Fruit fly (Drosophila melanogaster) whole organism, prepupa: ENCODE results near the gene CG12054.

Source experiments
- CG11294 ChIP-seq: fragments of 200-800 bp; sonication (Bioruptor generic); IDR thresholded peaks from 2 replicates; pipeline ENCODE4 v1.3.6; 2022; ENCODE audit warnings: missing biosample characterization, missing genetic modification characterization
- CG11762 ChIP-seq: fragments of 200-800 bp; sonication (Bioruptor generic); optimal IDR thresholded peaks from 3 replicates; lab custom pipeline; 2016; ENCODE audit warnings: missing biosample characterization, missing genetic modification characterization; ENCODE audit not compliant: insufficient read depth
- CG15336 ChIP-seq: fragments of 200-800 bp; sonication (Bioruptor generic); IDR thresholded peaks from 2 replicates; pipeline ENCODE4 v1.3.6; 2022; ENCODE audit warnings: missing biosample characterization, missing genetic modification characterization
- CG16779 ChIP-seq: fragments of 200-800 bp; sonication (Bioruptor generic); optimal IDR thresholded peaks from 3 replicates; lab custom pipeline; 2017; ENCODE audit warnings: missing biosample characterization, mild to moderate bottlenecking, missing genetic modification characterization
- CG3032 ChIP-seq: fragments of 200-800 bp; optimal IDR thresholded peaks from 2 replicates; lab custom pipeline; 2019; ENCODE audit warnings: missing biosample characterization, mild to moderate bottlenecking, missing genetic modification characterization, moderate library complexity
- CG3919 ChIP-seq: fragments of 200-800 bp; sonication (Bioruptor generic); optimal IDR thresholded peaks from 3 replicates; lab custom pipeline; 2016; ENCODE audit warnings: missing biosample characterization, missing genetic modification characterization
- CG4318 ChIP-seq: fragments of 200-800 bp; sonication (Bioruptor generic); optimal IDR thresholded peaks from 3 replicates; lab custom pipeline; 2017; ENCODE audit warnings: missing biosample characterization, mild to moderate bottlenecking, missing genetic modification characterization
- CG6276 ChIP-seq: fragments of 200-800 bp; sonication (Bioruptor generic); optimal IDR thresholded peaks from 2 replicates; lab custom pipeline; 2017; ENCODE audit warnings: missing biosample characterization, mild to moderate bottlenecking, missing genetic modification characterization
- CG6792 ChIP-seq: fragments of 200-800 bp; sonication (Bioruptor generic); optimal IDR thresholded peaks from 3 replicates; lab custom pipeline; 2016; ENCODE audit warnings: missing biosample characterization, missing genetic modification characterization
- CG6808 ChIP-seq: fragments of 200-800 bp; sonication (Bioruptor generic); optimal IDR thresholded peaks from 3 replicates; lab custom pipeline; 2017; ENCODE audit warnings: missing biosample characterization, missing genetic modification characterization, mild to moderate bottlenecking, moderate library complexity, missing genetic modification reagents
- CG6854 ChIP-seq: fragments of 200-800 bp; sonication (Bioruptor generic); optimal IDR thresholded peaks from 2 replicates; lab custom pipeline; 2017; ENCODE audit warnings: missing biosample characterization, mild to moderate bottlenecking, missing genetic modification characterization
- CG7368 ChIP-seq: fragments of 200-800 bp; sonication (Bioruptor generic); optimal IDR thresholded peaks from 3 replicates; lab custom pipeline; 2016; ENCODE audit warnings: missing biosample characterization, missing genetic modification characterization
- CG8119 ChIP-seq: fragments of 200-800 bp; sonication (Bioruptor generic); IDR thresholded peaks from 3 replicates; pipeline ENCODE4 v1.3.6; 2022; ENCODE audit warnings: missing biosample characterization, missing genetic modification characterization
- CG8319 ChIP-seq: fragments of 200-800 bp; sonication (Bioruptor generic); optimal IDR thresholded peaks from 3 replicates; lab custom pipeline; 2016; ENCODE audit warnings: missing biosample characterization, missing genetic modification characterization
- Eip78C ChIP-seq: fragments of 200-800 bp; sonication (Bioruptor generic); peaks from one replicate; lab custom pipeline; 2016; ENCODE audit warnings: missing biosample characterization, missing genetic modification characterization
- Ets21C ChIP-seq: fragments of 200-800 bp; sonication (Bioruptor generic); optimal IDR thresholded peaks from 3 replicates; lab custom pipeline; 2016; ENCODE audit warnings: missing biosample characterization, missing genetic modification characterization
- Ets96B ChIP-seq: fragments of 200-800 bp; optimal IDR thresholded peaks from 2 replicates; lab custom pipeline; 2019; ENCODE audit warnings: missing biosample characterization, mild to moderate bottlenecking, missing genetic modification characterization, moderate library complexity
- Hr39 ChIP-seq: fragments of 200-800 bp; sonication (Bioruptor generic); optimal IDR thresholded peaks from 2 replicates; lab custom pipeline; 2016; ENCODE audit warnings: missing biosample characterization, missing genetic modification characterization
- Hr4 ChIP-seq: fragments of 200-800 bp; sonication (Bioruptor generic); optimal IDR thresholded peaks from 3 replicates; lab custom pipeline; 2016; ENCODE audit warnings: missing biosample characterization, missing genetic modification characterization
- Lpt ChIP-seq: fragments of 200-800 bp; sonication (Bioruptor generic); optimal IDR thresholded peaks from 3 replicates; lab custom pipeline; 2016; ENCODE audit warnings: missing biosample characterization, missing genetic modification characterization
- Smox ChIP-seq: fragments of 200-800 bp; sonication (Bioruptor generic); optimal IDR thresholded peaks from 3 replicates; lab custom pipeline; 2016; ENCODE audit warnings: missing biosample characterization, missing genetic modification characterization
- Sox102F ChIP-seq: fragments of 200-800 bp; sonication (Bioruptor generic); optimal IDR thresholded peaks from 2 replicates; lab custom pipeline; 2016; ENCODE audit warnings: missing biosample characterization, mild to moderate bottlenecking, missing genetic modification characterization
- Sox15 ChIP-seq: fragments of 200-800 bp; sonication (Bioruptor generic); optimal IDR thresholded peaks from 3 replicates; lab custom pipeline; 2016; ENCODE audit warnings: missing biosample characterization, missing genetic modification characterization
- achi ChIP-seq: fragments of 200-800 bp; sonication (Bioruptor generic); optimal IDR thresholded peaks from 3 replicates; lab custom pipeline; 2016; ENCODE audit warnings: missing biosample characterization, missing genetic modification characterization
- dac ChIP-seq: fragments of 200-800 bp; sonication (Bioruptor generic); optimal IDR thresholded peaks from 2 replicates; lab custom pipeline; 2017; ENCODE audit warnings: missing biosample characterization, mild to moderate bottlenecking, missing genetic modification characterization
- eg ChIP-seq: fragments of 200-800 bp; sonication (Bioruptor generic); IDR thresholded peaks from 3 replicates; pipeline ENCODE4 v1.3.6; 2022; ENCODE audit warnings: missing biosample characterization, missing genetic modification characterization
- fd59A ChIP-seq: fragments of 200-800 bp; sonication (Bioruptor generic); optimal IDR thresholded peaks from 2 replicates; lab custom pipeline; 2017; ENCODE audit warnings: missing biosample characterization, mild to moderate bottlenecking, missing genetic modification characterization, missing genetic modification reagents
- fkh ChIP-seq: fragments of 200-800 bp; sonication (Bioruptor generic); optimal IDR thresholded peaks from 3 replicates; lab custom pipeline; 2017; ENCODE audit warnings: missing biosample characterization, mild to moderate bottlenecking, missing genetic modification characterization, moderate library complexity
- lz ChIP-seq: fragments of 200-800 bp; sonication (Bioruptor generic); optimal IDR thresholded peaks from 3 replicates; lab custom pipeline; 2016; ENCODE audit warnings: missing biosample characterization, missing genetic modification characterization
- net ChIP-seq: fragments of 200-800 bp; sonication (Bioruptor generic); optimal IDR thresholded peaks from 3 replicates; lab custom pipeline; 2016; ENCODE audit warnings: missing biosample characterization, missing genetic modification characterization
- pdm3 ChIP-seq: fragments of 200-800 bp; sonication (Bioruptor generic); optimal IDR thresholded peaks from 3 replicates; lab custom pipeline; 2016; ENCODE audit warnings: missing biosample characterization, missing genetic modification characterization
- ss ChIP-seq, 2 experiments: fragments of 200-800 bp; sonication (Bioruptor generic); optimal IDR thresholded peaks; 2 replicates in 1 of 2; 3 replicates in 1 of 2; lab custom pipeline; 2017 to 2018; ENCODE audit warnings: mild to moderate bottlenecking in 2 of 2, missing biosample characterization in 2 of 2, missing genetic modification characterization in 2 of 2, moderate library complexity in 1 of 2
- topi ChIP-seq: fragments of 200-800 bp; sonication (Bioruptor generic); optimal IDR thresholded peaks from 3 replicates; lab custom pipeline; 2016; ENCODE audit warnings: missing biosample characterization, missing genetic modification characterization
- vri ChIP-seq: fragments of 200-800 bp; sonication (Bioruptor generic); optimal IDR thresholded peaks from 3 replicates; lab custom pipeline; 2016; ENCODE audit warnings: missing biosample characterization, mild to moderate bottlenecking, missing genetic modification characterization

The CG12054 gene

dm6 chr3R:31252093-31252962 is 31.8 kb downstream of the CG12054 start, which contains the start of the genes qless and mRpL32 (continued):
- TF ChIP-seq CG16779 (tag; lab: Kevin White, UChicago) (no peak), CG4318 (no peak), CG11294 (GFP tag; lab: Robert Waterston, UW) (peak; percentile 31; the same call in 1 of the 2 replicates), CG6854 (GFP tag; lab: Kevin White, UChicago) (no peak), net (GFP tag; lab: Kevin White, UChicago) (no peak), eg (GFP tag; lab: Robert Waterston, UW) (peak; percentile 85), Smox (GFP tag; lab: Kevin White, UChicago) (no peak), CG6808 (GFP tag; lab: Kevin White, UChicago) (no peak), CG3919 (GFP tag; lab: Kevin White, UChicago) (no peak), ss (GFP tag; optimal IDR thresholded peaks at IDR 0.05; lab: Kevin White, UChicago) (no peak), CG6276 (no peak), Sox15 (GFP tag; lab: Kevin White, UChicago) (no peak), CG11762 (GFP tag; lab: Kevin White, UChicago) (no peak), CG15336 (GFP tag; lab: Robert Waterston, UW) (peak; percentile 12; the same call in 1 of the 2 replicates), Sox102F (GFP tag; lab: Kevin White, UChicago) (no peak), CG8119 (GFP tag; lab: Robert Waterston, UW) (no peak), dac (GFP tag; lab: Kevin White, UChicago) (no peak), Eip78C (GFP tag; lab: Kevin White, UChicago) (peak; percentile 80), topi (GFP tag; lab: Kevin White, UChicago) (peak; percentile 59), fd59A (no peak), lz (GFP tag; lab: Kevin White, UChicago) (peak; percentile 65), Ets21C (GFP tag; lab: Kevin White, UChicago) (peak; percentile 36), Hr39 (GFP tag; lab: Kevin White, UChicago) (peak; percentile 54)
- TF ChIP-seq, all 60 proteins: peak for 21

dm6 chr3R:31254808-31255207 is 34.3 kb downstream of the CG12054 start, which contains the start of the genes CG1750 and spn-F:
CG1750 (minus strand) TSS chr3R:31254900.
spn-F (plus strand) TSS chr3R:31255127.
- TF ChIP-seq CG11762 (GFP tag; lab: Kevin White, UChicago) (no peak), fkh (peak; percentile 84), vri (GFP tag; lab: Kevin White, UChicago) (peak; percentile 85)

DNA sequence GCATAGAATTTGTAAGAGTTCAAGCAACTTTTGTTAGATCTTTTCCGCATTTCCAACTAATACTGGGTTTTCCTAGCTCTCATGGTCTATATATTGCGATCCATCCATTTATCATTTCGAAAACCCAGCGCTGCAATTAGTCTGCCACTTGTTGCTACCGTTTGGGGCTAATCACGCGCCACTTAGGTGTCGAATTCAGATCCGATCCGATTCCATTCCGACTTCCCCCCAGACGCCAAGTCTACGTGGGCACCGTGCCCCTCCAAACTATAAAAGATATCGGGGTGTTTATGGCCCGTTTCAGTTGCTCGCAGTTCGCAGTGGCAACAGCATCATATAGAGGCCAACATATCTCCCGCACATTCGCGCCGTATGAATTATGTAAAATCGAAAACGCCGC is 36.8 kb downstream of the CG12054 start, which contains the start of gene CAH6:
CAH6 (plus strand) TSS at position 301 of the 400 bp plus-strand sequence.
- TF ChIP-seq eg (GFP tag; lab: Robert Waterston, UW): no peak
- TF ChIP-seq Hr4 (GFP tag; lab: Kevin White, UChicago): no peak
- TF ChIP-seq CG8319: no peak
- TF ChIP-seq ss (GFP tag; optimal IDR thresholded peaks at IDR 0.05; lab: Kevin White, UChicago): no peak
- no peak for TF ChIP-seq Ets96B (tag; lab: Kevin White, UChicago)
- no peak for TF ChIP-seq vri (GFP tag; lab: Kevin White, UChicago)
- no peak for TF ChIP-seq CG3032 (tag; lab: Kevin White, UChicago)
- no peak for TF ChIP-seq net (GFP tag; lab: Kevin White, UChicago)
- TF ChIP-seq Lpt: no peak
- no peak for TF ChIP-seq achi (GFP tag; lab: Kevin White, UChicago)
- no peak for TF ChIP-seq CG6792 (GFP tag; lab: Kevin White, UChicago)
- no peak for TF ChIP-seq CG7368
- TF ChIP-seq pdm3 (GFP tag; lab: Kevin White, UChicago): no peak
